Fruit fly (Drosophila melanogaster): Measurements from ENCODE around the gene knk.

The knk gene

dm6 chr3R:10098296-10098675 is 27.2 kb downstream of the knk start (continued):
- TF ChIP-seq Vsx1 (GFP tag; optimal IDR thresholded peaks at IDR 0.05) (peak; percentile 71), CG4360 (GFP tag; IDR thresholded peaks at IDR 0.05) (0 out of 2 replicates have a peak, but pooled peaks have one; percentile 1)

dm6 chr3R:10097531-10098295 is 27.8 kb downstream of the knk start:
- peak; percentile 62 for TF ChIP-seq odd (GFP tag; optimal IDR thresholded peaks at IDR 0.05)
- peak; percentile 67 for TF ChIP-seq CG13624 (GFP tag; optimal IDR thresholded peaks at IDR 0.05)
- TF ChIP-seq CG11085 (GFP tag; IDR thresholded peaks at IDR 0.05) = 0 out of 2 replicates have a peak, but pooled peaks have one; percentile 25
- TF ChIP-seq CG4424 (GFP tag; optimal IDR thresholded peaks at IDR 0.05) = peak; percentile 11
- TF ChIP-seq cad (GFP tag; optimal IDR thresholded peaks at IDR 0.05) = no peak
- peak; percentile 17 for TF ChIP-seq pfk (GFP tag; optimal IDR thresholded peaks at IDR 0.05)
- 0 out of 2 replicates have a peak, but pooled peaks have one; percentile 6 for TF ChIP-seq Drgx (GFP tag; IDR thresholded peaks at IDR 0.05)
- TF ChIP-seq CG8281 (tag; optimal IDR thresholded peaks at IDR 0.05) = peak; percentile 47
- peak; percentile 81 for TF ChIP-seq CG7987 (GFP tag; optimal IDR thresholded peaks at IDR 0.05)
- no peak for TF ChIP-seq CG4707 (GFP tag; optimal IDR thresholded peaks at IDR 0.05)
- TF ChIP-seq sim (GFP tag; IDR thresholded peaks at IDR 0.05) = no peak
- no peak for TF ChIP-seq otp (GFP tag; IDR thresholded peaks at IDR 0.05)
- peak; percentile 65; the same call in 1 of the 2 replicates for TF ChIP-seq CG32767 (GFP tag; IDR thresholded peaks at IDR 0.05)
- peak; percentile 49 for TF ChIP-seq CG7786 (GFP tag; optimal IDR thresholded peaks at IDR 0.05)
- no peak for TF ChIP-seq nerfin-2 (GFP tag; IDR thresholded peaks at IDR 0.05; ENCODE audit: partially characterized antibody)
- TF ChIP-seq chm (GFP tag; IDR thresholded peaks at IDR 0.05) = peak; percentile 56; the same call in 1 of the 2 replicates
- TF ChIP-seq CG6272 (GFP tag; IDR thresholded peaks at IDR 0.05) = peak; percentile 44; the same call in 1 of the 2 replicates
- TF ChIP-seq row (GFP tag; IDR thresholded peaks at IDR 0.05) = peak; percentile 78
- peak; percentile 99 for TF ChIP-seq CG34376 (GFP tag; optimal IDR thresholded peaks at IDR 0.05)
- TF ChIP-seq h (optimal IDR thresholded peaks at IDR 0.05) = no peak
- TF ChIP-seq CG18764 (GFP tag; optimal IDR thresholded peaks at IDR 0.05) = peak; percentile 37
- peak; percentile 69 for TF ChIP-seq CG9437 (GFP tag; optimal IDR thresholded peaks at IDR 0.05)
- peak; percentile 59 for TF ChIP-seq CG18262 (tag; optimal IDR thresholded peaks at IDR 0.05)
- TF ChIP-seq vvl (GFP tag; IDR thresholded peaks at IDR 0.05) = peak; percentile 66
- no peak for TF ChIP-seq bbx (GFP tag; IDR thresholded peaks at IDR 0.05; ENCODE audit: partially characterized antibody)
- TF ChIP-seq Kr (GFP tag; optimal IDR thresholded peaks at IDR 0.05) = no peak
- no peak for TF ChIP-seq CG2129 (GFP tag; IDR thresholded peaks at IDR 0.05; ENCODE audit: partially characterized antibody)
- peak; percentile 71 for TF ChIP-seq CG9932 (GFP tag; IDR thresholded peaks at IDR 0.05)
- TF ChIP-seq scrt (GFP tag; optimal IDR thresholded peaks at IDR 0.05) = peak; percentile 21
- no peak for TF ChIP-seq crol (GFP tag; IDR thresholded peaks at IDR 0.05)
- TF ChIP-seq fd96Cb (tag; optimal IDR thresholded peaks at IDR 0.05) = peak; percentile 58
- peak; percentile 59 for TF ChIP-seq Hey (tag; optimal IDR thresholded peaks at IDR 0.05)
- peak; percentile 71 for TF ChIP-seq Sox102F (GFP tag; optimal IDR thresholded peaks at IDR 0.05)
- TF ChIP-seq pb (GFP tag; optimal IDR thresholded peaks at IDR 0.05) = peak; percentile 31
- TF ChIP-seq Sin3A (optimal IDR thresholded peaks at IDR 0.05) = no peak
- TF ChIP-seq ash1 (GFP tag; optimal IDR thresholded peaks at IDR 0.05) = no peak
- peak; percentile 86 for TF ChIP-seq lab (GFP tag; optimal IDR thresholded peaks at IDR 0.05)
- no peak for TF ChIP-seq CG13123 (GFP tag; optimal IDR thresholded peaks at IDR 0.05)
- peak; percentile 46 to 52 for TF ChIP-seq chif (GFP tag; optimal IDR thresholded peaks at IDR 0.05)
- peak; percentile 39 for TF ChIP-seq Mad (GFP tag; optimal IDR thresholded peaks at IDR 0.05)
- TF ChIP-seq her (GFP tag; optimal IDR thresholded peaks at IDR 0.05) = peak; percentile 66
- TF ChIP-seq Vsx1 (GFP tag; optimal IDR thresholded peaks at IDR 0.05) = no peak
- TF ChIP-seq CG34224 (GFP tag; IDR thresholded peaks at IDR 0.05; ENCODE audit: partially characterized antibody) = peak; percentile 35; the same call in 1 of the 3 replicates
- TF ChIP-seq CG1647 (GFP tag; optimal IDR thresholded peaks at IDR 0.05) = peak; percentile 11
- peak; percentile 76 for TF ChIP-seq NfI (GFP tag; optimal IDR thresholded peaks at IDR 0.05)
- no peak for TF ChIP-seq Sry-β (GFP tag; optimal IDR thresholded peaks at IDR 0.05)
- peak; percentile 62 for TF ChIP-seq pnt (GFP tag; optimal IDR thresholded peaks at IDR 0.05)

Measured in whole organism, embryonic.